Worm (Caenorhabditis elegans) whole organism, young adult: ENCODE data around the gene srx-73.

Source experiments
- B0019.2 ChIP-seq: fragments of 200-800 bp; sonication (Bioruptor generic); conservative IDR thresholded peaks from 2 replicates; pipeline ENCODE4 v1.3.6; 2022; ENCODE audit warnings: missing genetic modification reagents, missing genetic modification characterization, missing compliant biosample characterization
- F22D6.2 ChIP-seq: sonication (generic microtip); optimal IDR thresholded peaks from 2 replicates; lab custom pipeline; 2016; ENCODE audit warnings: mild to moderate bottlenecking, missing genetic modification characterization, missing compliant biosample characterization
- F37B4.10 ChIP-seq: fragments of 200-800 bp; sonication (Bioruptor generic); IDR thresholded peaks from 2 replicates; pipeline ENCODE4 v1.3.6; 2022; ENCODE audit warnings: missing genetic modification characterization, missing compliant biosample characterization
- F39B2.1 ChIP-seq: fragments of 200-800 bp; sonication (Bioruptor generic); IDR thresholded peaks from 2 replicates; pipeline ENCODE4 v1.3.6; 2022; ENCODE audit warnings: missing genetic modification reagents, missing genetic modification characterization, missing compliant biosample characterization
- F52B5.7 ChIP-seq: sonication (generic microtip); optimal IDR thresholded peaks from 2 replicates; lab custom pipeline; 2016; ENCODE audit warnings: mild to moderate bottlenecking, missing genetic modification characterization, missing compliant biosample characterization
- F55B11.4 ChIP-seq: sonication (generic microtip); optimal IDR thresholded peaks from 2 replicates; lab custom pipeline; 2016; ENCODE audit warnings: missing compliant biosample characterization, missing genetic modification characterization, borderline replicate concordance; ENCODE audit not compliant: insufficient read depth
- K12H6.12 ChIP-seq: fragments of 200-800 bp; sonication (Bioruptor generic); optimal IDR thresholded peaks from 2 replicates; lab custom pipeline; 2018; ENCODE audit warnings: mild to moderate bottlenecking, missing genetic modification characterization, missing compliant biosample characterization
- Y53G8AR.9 ChIP-seq: fragments of 200-800 bp; sonication (Bioruptor generic); conservative IDR thresholded peaks from 2 replicates; pipeline ENCODE4 v1.3.6; 2022; ENCODE audit warnings: missing genetic modification reagents, missing genetic modification characterization, missing compliant biosample characterization
- ama-1 ChIP-seq, 3 experiments: fragments of 150-350 bp in 1 of 3; sonication (generic microtip) in 2 of 3; optimal IDR thresholded peaks; 2 replicates each; lab custom pipeline; 2014 to 2018; ENCODE audit warnings: missing biosample characterization in 2 of 3, missing genetic modification characterization in 2 of 3, missing genetic modification reagents in 2 of 3
- atf-7 ChIP-seq: sonication (generic microtip); optimal IDR thresholded peaks from 2 replicates; lab custom pipeline; 2017; ENCODE audit warnings: mild to moderate bottlenecking, missing genetic modification characterization, missing compliant biosample characterization
- attf-5 ChIP-seq: fragments of 200-800 bp; sonication (Bioruptor generic); optimal IDR thresholded peaks from 2 replicates; lab custom pipeline; 2018; ENCODE audit warnings: mild to moderate bottlenecking, missing genetic modification characterization, missing compliant biosample characterization
- bed-2 ChIP-seq: fragments of 200-800 bp; sonication (Bioruptor generic); IDR thresholded peaks from 2 replicates; pipeline ENCODE4 v1.3.6; 2022; ENCODE audit warnings: missing genetic modification reagents, missing genetic modification characterization, missing compliant biosample characterization
- cebp-1 ChIP-seq, 2 experiments: fragments of 200-800 bp in 1 of 2; sonication (Bioruptor generic) in 1 of 2; sonication (generic microtip) in 1 of 2; IDR thresholded peaks in 1 of 2; optimal IDR thresholded peaks in 1 of 2; 2 replicates each; pipeline versions ENCODE4 v1.3.6 to Lab custom; 2017 to 2022; ENCODE audit warnings: missing compliant biosample characterization in 2 of 2, missing genetic modification characterization in 2 of 2, mild to moderate bottlenecking in 1 of 2, missing genetic modification reagents in 1 of 2, moderate library complexity in 1 of 2
- ceh-27 ChIP-seq: fragments of 200-800 bp; sonication (Bioruptor generic); optimal IDR thresholded peaks from 2 replicates; lab custom pipeline; 2018; ENCODE audit warnings: mild to moderate bottlenecking, missing genetic modification characterization, moderate library complexity, missing compliant biosample characterization
- ceh-79 ChIP-seq: sonication (generic microtip); optimal IDR thresholded peaks from 2 replicates; lab custom pipeline; 2017; ENCODE audit warnings: mild to moderate bottlenecking, missing genetic modification characterization, missing compliant biosample characterization
- chd-7 ChIP-seq: sonication (generic microtip); optimal IDR thresholded peaks from 2 replicates; lab custom pipeline; 2016; ENCODE audit warnings: mild to moderate bottlenecking, missing genetic modification characterization, moderate library complexity, missing compliant biosample characterization
- egrh-3 ChIP-seq: fragments of 200-800 bp; sonication (Bioruptor generic); IDR thresholded peaks from 2 replicates; pipeline ENCODE4 v1.3.6; 2022; ENCODE audit warnings: missing genetic modification reagents, missing genetic modification characterization, missing compliant biosample characterization
- ekl-4 ChIP-seq: fragments of 200-800 bp; sonication (Bioruptor generic); IDR thresholded peaks from 2 replicates; pipeline ENCODE4 v1.3.6; 2022; ENCODE audit warnings: missing genetic modification reagents, missing genetic modification characterization, missing compliant biosample characterization
- ets-4 ChIP-seq: fragments of 200-800 bp; sonication (Bioruptor generic); optimal IDR thresholded peaks from 2 replicates; lab custom pipeline; 2018; ENCODE audit warnings: mild to moderate bottlenecking, missing genetic modification characterization, missing compliant biosample characterization
- him-1 ChIP-seq: sonication (generic microtip); optimal IDR thresholded peaks from 2 replicates; lab custom pipeline; 2016; ENCODE audit warnings: missing genotype, missing genetic modification reagents, missing genetic modification characterization, missing compliant biosample characterization
- lin-26 ChIP-seq: fragments of 200-800 bp; sonication (Bioruptor generic); IDR thresholded peaks from 2 replicates; pipeline ENCODE4 v1.3.6; 2022; ENCODE audit warnings: missing genetic modification reagents, missing genetic modification characterization, missing compliant biosample characterization
- lin-54 ChIP-seq: fragments of 200-800 bp; sonication (Bioruptor generic); optimal IDR thresholded peaks from 2 replicates; lab custom pipeline; 2018; ENCODE audit warnings: mild to moderate bottlenecking, missing genetic modification characterization, missing compliant biosample characterization
- lsy-27 ChIP-seq: sonication (generic microtip); optimal IDR thresholded peaks from 2 replicates; lab custom pipeline; 2017; ENCODE audit warnings: missing genetic modification characterization, mild to moderate bottlenecking, missing compliant biosample characterization, antibody characterized with exemption, missing genotype, borderline replicate concordance; ENCODE audit not compliant: insufficient read depth
- madf-3 ChIP-seq: fragments of 200-800 bp; sonication (Bioruptor generic); IDR thresholded peaks from 2 replicates; pipeline ENCODE4 v1.3.6; 2022; ENCODE audit warnings: missing genetic modification reagents, missing genetic modification characterization, missing compliant biosample characterization
- madf-6 ChIP-seq: fragments of 200-800 bp; sonication (Bioruptor generic); IDR thresholded peaks from 2 replicates; pipeline ENCODE4 v1.3.6; 2022; ENCODE audit warnings: missing genetic modification reagents, missing genetic modification characterization, missing compliant biosample characterization
- madf-8 ChIP-seq: fragments of 200-800 bp; sonication (Bioruptor generic); conservative IDR thresholded peaks from 2 replicates; pipeline ENCODE4 v1.3.6; 2022; ENCODE audit warnings: missing genetic modification reagents, missing genetic modification characterization, missing compliant biosample characterization
- nhr-27 ChIP-seq: fragments of 200-800 bp; sonication (Bioruptor generic); optimal IDR thresholded peaks from 2 replicates; lab custom pipeline; 2018; ENCODE audit warnings: mild to moderate bottlenecking, missing genetic modification characterization, moderate library complexity, missing compliant biosample characterization
- nhr-80 ChIP-seq: sonication (generic microtip); optimal IDR thresholded peaks from 2 replicates; lab custom pipeline; 2016; ENCODE audit warnings: missing genetic modification characterization, missing compliant biosample characterization
- nhr-90 ChIP-seq: sonication (generic microtip); optimal IDR thresholded peaks from 2 replicates; lab custom pipeline; 2016; ENCODE audit warnings: missing genotype, mild to moderate bottlenecking, missing genetic modification characterization, missing compliant biosample characterization
- pbrm-1 ChIP-seq: fragments of 200-800 bp; sonication (Bioruptor generic); IDR thresholded peaks from 2 replicates; pipeline ENCODE4 v1.3.6; 2022; ENCODE audit warnings: missing genetic modification reagents, missing genetic modification characterization, missing compliant biosample characterization
- rcor-1 ChIP-seq: fragments of 200-800 bp; sonication (Bioruptor generic); IDR thresholded peaks from 2 replicates; pipeline ENCODE4 v1.3.6; 2022; ENCODE audit warnings: missing genetic modification reagents, missing genetic modification characterization, missing compliant biosample characterization
- repo-1 ChIP-seq: sonication (generic microtip); optimal IDR thresholded peaks from 2 replicates; lab custom pipeline; 2017; ENCODE audit warnings: mild to moderate bottlenecking, missing genetic modification characterization, missing compliant biosample characterization
- snpc-1.3 ChIP-seq: sonication (generic microtip); optimal IDR thresholded peaks from 2 replicates; lab custom pipeline; 2017; ENCODE audit warnings: missing genetic modification characterization, mild to moderate bottlenecking, missing compliant biosample characterization, antibody characterized with exemption, moderate library complexity, missing genotype, missing genetic modification reagents; ENCODE audit not compliant: insufficient read depth
- unc-62 ChIP-seq: fragments of 150-350 bp; optimal IDR thresholded peaks from 2 replicates; lab custom pipeline; 2014; ENCODE audit warnings: missing biosample characterization, missing genetic modification reagents, missing genetic modification characterization
- zfh-2 ChIP-seq: fragments of 200-800 bp; sonication (Bioruptor generic); conservative IDR thresholded peaks from 2 replicates; pipeline ENCODE4 v1.3.6; 2022; ENCODE audit warnings: missing genetic modification reagents, missing genetic modification characterization, missing compliant biosample characterization
- ztf-22 ChIP-seq: fragments of 200-800 bp; sonication (Bioruptor generic); optimal IDR thresholded peaks from 2 replicates; lab custom pipeline; 2018; ENCODE audit warnings: mild to moderate bottlenecking, missing genetic modification characterization, moderate library complexity, missing compliant biosample characterization
- ztf-26 ChIP-seq: sonication (generic microtip); optimal IDR thresholded peaks from 2 replicates; lab custom pipeline; 2017; ENCODE audit warnings: missing genetic modification characterization, missing compliant biosample characterization

Gene srx-73

DNA sequence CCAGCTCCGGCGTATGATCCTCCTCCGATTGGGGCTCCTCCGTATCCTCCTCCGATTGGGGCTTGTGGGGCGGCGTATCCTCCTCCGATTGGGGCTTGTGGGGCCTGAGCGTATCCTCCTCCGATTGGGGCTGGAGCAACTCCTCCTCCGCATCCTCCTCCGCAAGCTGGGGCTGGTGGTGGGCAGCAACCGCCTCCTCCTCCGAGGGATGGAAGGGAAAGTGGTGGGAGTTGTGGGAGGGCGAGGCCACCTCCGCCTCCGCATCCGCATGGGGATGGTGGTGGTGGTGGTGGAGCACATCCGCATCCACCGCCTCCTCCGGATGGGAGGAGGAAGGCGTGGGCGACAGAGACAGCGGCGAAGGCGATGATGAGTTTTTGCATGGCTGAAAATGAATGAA lies 17.7 kb downstream of the srx-73 start, which contains the start of gene F41F3.3:
Gene F41F3.3, minus strand, starts transcription at position 383 of the 400 bp plus-strand sequence.
- no peak for TF ChIP-seq Y53G8AR.9 (GFP tag; lab: Robert Waterston, UW)
- TF ChIP-seq madf-3 (GFP tag; lab: Robert Waterston, UW): 0 out of 2 replicates have a peak, but pooled peaks have one; percentile 4
- peak; percentile 97 for TF ChIP-seq zfh-2 (GFP tag; lab: Robert Waterston, UW)
- 0 out of 2 replicates have a peak, but pooled peaks have one; percentile 24 for TF ChIP-seq ekl-4 (GFP tag; lab: Robert Waterston, UW)
- TF ChIP-seq nhr-27: no peak
- peak; percentile 10 for TF ChIP-seq ceh-27 (GFP tag; lab: Kevin White, UChicago)
- no peak for TF ChIP-seq bed-2 (GFP tag; lab: Robert Waterston, UW)
- TF ChIP-seq ztf-22 (GFP tag; lab: Kevin White, UChicago): peak; percentile 4
- TF ChIP-seq repo-1 (tag; lab: Kevin White, UChicago): peak; percentile 24
- TF ChIP-seq chd-7 (tag; lab: Kevin White, UChicago): peak; percentile 33
- TF ChIP-seq atf-7 (tag; lab: Kevin White, UChicago): no peak
- peak; percentile 65 for TF ChIP-seq F52B5.7 (tag; lab: Kevin White, UChicago)
- TF ChIP-seq attf-5 (GFP tag; lab: Kevin White, UChicago): peak; percentile 16
- 0 out of 2 replicates have a peak, but pooled peaks have one; percentile 11 for TF ChIP-seq B0019.2 (GFP tag; lab: Robert Waterston, UW)
- no peak for TF ChIP-seq nhr-90 (tag; lab: Kevin White, UChicago)
- peak; percentile 97 for TF ChIP-seq egrh-3 (GFP tag; lab: Robert Waterston, UW)
- no peak for TF ChIP-seq ama-1 (optimal IDR thresholded peaks at IDR 0.05; lab: Kevin White, UChicago)
- no peak for TF ChIP-seq ama-1 (GFP tag; optimal IDR thresholded peaks at IDR 0.05; lab: Kevin White, UChicago)

DNA sequence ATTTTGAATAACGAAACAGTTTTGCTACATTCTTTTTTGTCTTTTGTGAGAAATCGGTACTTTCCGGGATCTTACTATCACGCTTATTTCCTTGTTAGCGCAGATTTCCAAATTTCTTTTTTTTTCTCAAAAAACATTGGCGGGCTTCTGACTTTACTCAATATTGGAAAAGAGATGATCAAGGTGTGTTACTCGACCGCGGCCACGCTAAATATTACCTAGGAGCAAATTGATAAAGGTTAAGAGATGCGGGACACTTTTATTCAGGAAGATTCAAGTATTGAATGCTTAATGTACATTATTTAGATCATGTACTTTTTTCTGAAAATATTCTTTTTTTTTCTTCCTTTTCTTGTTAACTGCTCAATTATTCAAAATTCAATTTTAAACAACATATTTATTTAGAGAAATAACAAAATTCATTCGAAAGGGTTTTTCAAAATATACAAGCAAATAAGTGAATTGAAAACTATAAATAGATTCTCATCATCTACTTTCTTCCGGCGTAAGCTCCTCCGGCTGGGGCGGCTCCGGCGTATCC lies 18.2 kb downstream of the srx-73 start:
- TF ChIP-seq F37B4.10 (GFP tag; lab: Robert Waterston, UW) (no peak), lin-54 (GFP tag; lab: Kevin White, UChicago) (no peak), F22D6.2 (tag; lab: Kevin White, UChicago) (no peak), ama-1 (optimal IDR thresholded peaks at IDR 0.05; lab: Kevin White, UChicago) (no peak), ama-1 (GFP tag; optimal IDR thresholded peaks at IDR 0.05; lab: Kevin White, UChicago) (no peak), pbrm-1 (GFP tag; lab: Robert Waterston, UW) (no peak), ceh-79 (tag; lab: Kevin White, UChicago) (no peak), unc-62 (GFP tag; lab: Kevin White, UChicago) (no peak), nhr-80 (tag; lab: Kevin White, UChicago) (no peak), ekl-4 (GFP tag; lab: Robert Waterston, UW) (no peak), K12H6.12 (tag; lab: Kevin White, UChicago) (no peak), F55B11.4 (tag; lab: Kevin White, UChicago) (no peak), madf-8 (GFP tag; lab: Robert Waterston, UW) (no peak), madf-6 (GFP tag; lab: Robert Waterston, UW) (no peak), snpc-1.3 (no peak), cebp-1 (GFP tag; IDR thresholded peaks at IDR 0.05; lab: Robert Waterston, UW) (no peak), cebp-1 (tag; optimal IDR thresholded peaks at IDR 0.05; lab: Kevin White, UChicago) (no peak), lsy-27 (tag; lab: Kevin White, UChicago) (no peak), ets-4 (no peak)

DNA sequence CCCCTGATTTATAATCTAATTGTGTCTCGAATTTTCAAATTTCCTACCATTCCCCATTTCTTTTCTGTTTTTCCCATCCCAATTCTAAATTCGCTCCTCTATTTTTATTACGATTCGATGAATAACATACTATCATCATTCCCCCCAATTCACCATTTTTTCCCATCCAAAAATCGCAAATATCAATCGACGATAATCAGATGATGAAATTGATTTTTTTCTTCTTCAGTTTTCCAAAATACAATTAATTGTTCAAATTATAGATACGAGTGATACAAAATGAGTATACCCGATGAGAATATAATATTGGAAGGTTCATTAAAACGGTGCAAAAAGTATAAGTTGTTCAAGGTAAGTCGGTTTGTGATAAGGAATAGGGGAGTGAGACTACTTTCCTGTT lies 22.9 kb downstream of the srx-73 start, which contains the start of gene soc-1:
Gene soc-1, plus strand, starts transcription at position 262 of the 400 bp plus-strand sequence.
- TF ChIP-seq repo-1 (tag; lab: Kevin White, UChicago) (no peak), him-1 (tag; lab: Kevin White, UChicago) (no peak), lin-26 (GFP tag; lab: Robert Waterston, UW) (no peak), ztf-26 (no peak), F39B2.1 (GFP tag; lab: Robert Waterston, UW) (no peak), rcor-1 (GFP tag; lab: Robert Waterston, UW) (no peak)
